Fruit fly (Drosophila melanogaster) whole organism, embryonic: Measurements from ENCODE around the gene Neu2.

Source experiments
- CG10209 ChIP-seq: fragments of 200-800 bp; sonication (Bioruptor generic); optimal IDR thresholded peaks from 3 replicates; lab custom pipeline; 2017; ENCODE audit warnings: missing biosample characterization, mild to moderate bottlenecking, missing genetic modification characterization, missing genetic modification reagents
- CG10366 ChIP-seq: fragments of 200-800 bp; sonication (Bioruptor generic); IDR thresholded peaks from 2 replicates; pipeline ENCODE4 v1.3.6; 2022; ENCODE audit warnings: missing biosample characterization, missing genetic modification characterization
- CG11695 ChIP-seq: fragments of 200-800 bp; sonication (Bioruptor generic); IDR thresholded peaks from 3 replicates; pipeline ENCODE4 v1.3.6; 2022; ENCODE audit warnings: missing biosample characterization, missing genetic modification characterization
- CG12236 ChIP-seq: fragments of 200-800 bp; sonication (Bioruptor generic); optimal IDR thresholded peaks from 2 replicates; lab custom pipeline; 2016; ENCODE audit warnings: missing biosample characterization, missing genetic modification characterization
- CG15011 ChIP-seq: fragments of 200-800 bp; sonication (Bioruptor generic); optimal IDR thresholded peaks from 3 replicates; lab custom pipeline; 2018; ENCODE audit warnings: missing biosample characterization, mild to moderate bottlenecking, missing genetic modification characterization
- CG15269 ChIP-seq: fragments of 200-800 bp; sonication (Bioruptor generic); optimal IDR thresholded peaks from 2 replicates; lab custom pipeline; 2018; ENCODE audit warnings: missing biosample characterization, mild to moderate bottlenecking, missing genetic modification characterization, moderate library complexity
- CG16815 ChIP-seq: fragments of 200-800 bp; sonication (Bioruptor generic); optimal IDR thresholded peaks from 3 replicates; lab custom pipeline; 2017; ENCODE audit warnings: missing biosample characterization, mild to moderate bottlenecking, missing genetic modification characterization
- CG17328 ChIP-seq: fragments of 200-800 bp; sonication (Bioruptor generic); IDR thresholded peaks from 2 replicates; pipeline ENCODE4 v1.3.6; 2022; ENCODE audit warnings: missing biosample characterization, missing genetic modification characterization
- CG17359 ChIP-seq: fragments of 200-800 bp; sonication (Bioruptor generic); optimal IDR thresholded peaks from 3 replicates; lab custom pipeline; 2018; ENCODE audit warnings: missing biosample characterization, mild to moderate bottlenecking, missing genetic modification characterization, moderate library complexity
- CG17829 ChIP-seq: fragments of 200-800 bp; optimal IDR thresholded peaks from 2 replicates; lab custom pipeline; 2019; ENCODE audit warnings: missing biosample characterization, mild to moderate bottlenecking, missing genetic modification characterization, moderate library complexity
- CG2875 ChIP-seq: fragments of 200-800 bp; sonication (Bioruptor generic); optimal IDR thresholded peaks from 2 replicates; lab custom pipeline; 2017; ENCODE audit warnings: missing biosample characterization, mild to moderate bottlenecking, missing genetic modification characterization, missing genetic modification reagents
- CG31441 ChIP-seq: fragments of 200-800 bp; sonication (Bioruptor generic); IDR thresholded peaks from 2 replicates; pipeline ENCODE4 v1.3.6; 2022; ENCODE audit warnings: missing biosample characterization, missing genetic modification characterization
- CG3847 ChIP-seq: fragments of 200-800 bp; sonication (Bioruptor generic); IDR thresholded peaks from 2 replicates; pipeline ENCODE4 v1.3.6; 2022; ENCODE audit warnings: missing biosample characterization, missing genetic modification characterization
- CG4360 ChIP-seq: fragments of 200-800 bp; sonication (Bioruptor generic); IDR thresholded peaks from 2 replicates; pipeline ENCODE4 v1.3.6; 2022; ENCODE audit warnings: missing biosample characterization, missing genetic modification characterization
- CG6689 ChIP-seq: fragments of 200-800 bp; sonication (Bioruptor generic); IDR thresholded peaks from 2 replicates; pipeline ENCODE4 v1.3.6; 2022; ENCODE audit warnings: missing biosample characterization, missing genetic modification characterization
- CG9797 ChIP-seq: fragments of 200-800 bp; sonication (Bioruptor generic); optimal IDR thresholded peaks from 3 replicates; lab custom pipeline; 2018; ENCODE audit warnings: missing biosample characterization, mild to moderate bottlenecking, missing genetic modification characterization
- Chrac-16 ChIP-seq: fragments of 200-800 bp; sonication (Bioruptor generic); optimal IDR thresholded peaks from 3 replicates; lab custom pipeline; 2016; ENCODE audit warnings: missing biosample characterization, missing genetic modification characterization
- CkIIα-i1 ChIP-seq: fragments of 200-800 bp; sonication (Bioruptor generic); IDR thresholded peaks from 2 replicates; pipeline ENCODE4 v1.3.6; 2022; ENCODE audit warnings: missing biosample characterization, missing genetic modification characterization
- D ChIP-seq, 2 experiments: fragments of 200-800 bp in 1 of 2; fragments of >200 bp in 1 of 2; sonication (Bioruptor generic) in 1 of 2; optimal IDR thresholded peaks; 2 replicates in 1 of 2; 3 replicates in 1 of 2; lab custom pipeline; 2017; ENCODE audit warnings: mild to moderate bottlenecking in 1 of 2, missing biosample characterization in 1 of 2, missing genetic modification characterization in 1 of 2, missing genetic modification reagents in 1 of 2
- Drgx ChIP-seq: fragments of 200-800 bp; sonication (Bioruptor generic); IDR thresholded peaks from 2 replicates; pipeline ENCODE4 v1.3.6; 2022; ENCODE audit warnings: missing biosample characterization, missing genetic modification characterization
- E2f1 ChIP-seq: fragments of 200-800 bp; sonication (Bioruptor generic); IDR thresholded peaks from 2 replicates; pipeline ENCODE4 v1.3.6; 2022; ENCODE audit warnings: missing biosample characterization, missing genetic modification characterization
- Ets97D ChIP-seq: fragments of 200-800 bp; sonication (Bioruptor generic); optimal IDR thresholded peaks from 3 replicates; lab custom pipeline; 2016; ENCODE audit warnings: missing biosample characterization, missing genetic modification characterization
- HLH3B ChIP-seq: fragments of 200-800 bp; sonication (Bioruptor generic); IDR thresholded peaks from 2 replicates; pipeline ENCODE4 v1.3.6; 2022; ENCODE audit warnings: missing biosample characterization, missing genetic modification characterization
- Hr78 ChIP-seq, 2 experiments: fragments of 200-800 bp in 1 of 2; fragments of >200 bp in 1 of 2; sonication (Bioruptor generic) in 1 of 2; optimal IDR thresholded peaks; 2 replicates each; lab custom pipeline; 2017 to 2019; ENCODE audit warnings: missing biosample characterization in 2 of 2, missing genetic modification characterization in 2 of 2, mild to moderate bottlenecking in 1 of 2, moderate library complexity in 1 of 2
- Kr ChIP-seq: fragments of 200-800 bp; sonication (Bioruptor generic); optimal IDR thresholded peaks from 2 replicates; lab custom pipeline; 2017; ENCODE audit warnings: missing biosample characterization, mild to moderate bottlenecking, missing genetic modification characterization
- MBD-R2 ChIP-seq: fragments of 200-800 bp; sonication (Bioruptor generic); IDR thresholded peaks from 2 replicates; pipeline ENCODE4 v1.3.6; 2022; ENCODE audit warnings: missing biosample characterization, missing genetic modification characterization
- MTF-1 ChIP-seq: fragments of 200-800 bp; sonication (Bioruptor generic); optimal IDR thresholded peaks from 2 replicates; lab custom pipeline; 2018; ENCODE audit warnings: missing biosample characterization, mild to moderate bottlenecking, missing genetic modification characterization, borderline replicate concordance
- Meics ChIP-seq: fragments of 200-800 bp; sonication (Bioruptor generic); optimal IDR thresholded peaks from 2 replicates; lab custom pipeline; 2017; ENCODE audit warnings: missing biosample characterization, mild to moderate bottlenecking, missing genetic modification characterization
- Mes4 ChIP-seq: fragments of 200-800 bp; sonication (Bioruptor generic); optimal IDR thresholded peaks from 2 replicates; lab custom pipeline; 2016; ENCODE audit warnings: missing biosample characterization, missing genetic modification characterization
- Mrtf ChIP-seq: fragments of 200-800 bp; sonication (Bioruptor generic); IDR thresholded peaks from 3 replicates; pipeline ENCODE4 v1.3.6; 2022; ENCODE audit warnings: missing biosample characterization, missing genetic modification characterization
- Oli ChIP-seq: fragments of 200-800 bp; sonication (Bioruptor generic); optimal IDR thresholded peaks from 2 replicates; lab custom pipeline; 2018; ENCODE audit warnings: missing biosample characterization, mild to moderate bottlenecking, missing genetic modification characterization, moderate library complexity
- Sox100B ChIP-seq: fragments of 200-800 bp; sonication (Bioruptor generic); optimal IDR thresholded peaks from 3 replicates; lab custom pipeline; 2018; ENCODE audit warnings: missing biosample characterization, mild to moderate bottlenecking, missing genetic modification characterization
- Stat92E ChIP-seq, 3 experiments: fragments of >200 bp in 2 of 3; fragments of 200-800 bp in 1 of 3; sonication (Bioruptor generic) in 1 of 3; optimal IDR thresholded peaks; 2 replicates each; lab custom pipeline; 2017 to 2019; ENCODE audit warnings: missing biosample characterization in 3 of 3, missing genetic modification characterization in 3 of 3, mild to moderate bottlenecking in 1 of 3, moderate library complexity in 1 of 3
- TFAM ChIP-seq: fragments of 200-800 bp; sonication (Bioruptor generic); optimal IDR thresholded peaks from 2 replicates; lab custom pipeline; 2017; ENCODE audit warnings: missing biosample characterization, missing genetic modification characterization, inconsistent platforms
- ci ChIP-seq: fragments of 200-800 bp; sonication (Bioruptor generic); IDR thresholded peaks from 3 replicates; pipeline ENCODE4 v1.3.6; 2022; ENCODE audit warnings: missing biosample characterization, missing genetic modification characterization
- grn ChIP-seq: fragments of 200-800 bp; sonication (Bioruptor generic); optimal IDR thresholded peaks from 3 replicates; lab custom pipeline; 2017; ENCODE audit warnings: missing biosample characterization, missing genetic modification characterization
- her ChIP-seq: fragments of 200-800 bp; sonication (Bioruptor generic); optimal IDR thresholded peaks from 2 replicates; lab custom pipeline; 2016; ENCODE audit warnings: missing biosample characterization, missing genetic modification characterization
- jigr1 ChIP-seq: fragments of 200-800 bp; sonication (Bioruptor generic); IDR thresholded peaks from 3 replicates; pipeline ENCODE4 v1.3.6; 2022; ENCODE audit warnings: missing biosample characterization, missing genetic modification characterization
- ken ChIP-seq: fragments of 200-800 bp; sonication (Bioruptor generic); IDR thresholded peaks from 3 replicates; pipeline ENCODE4 v1.3.6; 2022; ENCODE audit warnings: missing biosample characterization, missing genetic modification characterization
- klu ChIP-seq: fragments of 200-800 bp; sonication (Bioruptor generic); IDR thresholded peaks from 2 replicates; pipeline ENCODE4 v1.3.6; 2022; ENCODE audit warnings: missing biosample characterization, missing genetic modification characterization
- odd ChIP-seq: fragments of 200-800 bp; sonication (Bioruptor generic); optimal IDR thresholded peaks from 2 replicates; lab custom pipeline; 2017; ENCODE audit warnings: missing biosample characterization, mild to moderate bottlenecking, missing genetic modification characterization
- prd ChIP-seq, 3 experiments: fragments of >200 bp in 2 of 3; fragments of 200-800 bp in 1 of 3; sonication (Bioruptor generic) in 1 of 3; optimal IDR thresholded peaks in 2 of 3; IDR thresholded peaks in 1 of 3; 2 replicates in 2 of 3; 3 replicates in 1 of 3; pipeline versions ENCODE4 v1.3.6 to Lab custom; 2017 to 2022; ENCODE audit warnings: missing biosample characterization in 1 of 3, missing genetic modification characterization in 1 of 3
- pzg ChIP-seq: fragments of 200-800 bp; sonication (Bioruptor generic); optimal IDR thresholded peaks from 3 replicates; lab custom pipeline; 2018; ENCODE audit warnings: missing biosample characterization, mild to moderate bottlenecking, missing genetic modification characterization, moderate library complexity
- tap ChIP-seq: fragments of 200-800 bp; optimal IDR thresholded peaks from 3 replicates; lab custom pipeline; 2019; ENCODE audit warnings: missing biosample characterization, mild to moderate bottlenecking, missing genetic modification characterization, moderate library complexity
- tgo ChIP-seq: fragments of 200-800 bp; sonication (Bioruptor generic); IDR thresholded peaks from 3 replicates; pipeline ENCODE4 v1.3.6; 2022; ENCODE audit warnings: missing biosample characterization, missing genetic modification characterization
- tio ChIP-seq: fragments of 200-800 bp; sonication (Bioruptor generic); optimal IDR thresholded peaks from 2 replicates; lab custom pipeline; 2017; ENCODE audit warnings: missing biosample characterization, missing genetic modification characterization, inconsistent platforms
- tna ChIP-seq: fragments of 200-800 bp; sonication (Bioruptor generic); IDR thresholded peaks from 2 replicates; pipeline ENCODE4 v1.3.6; 2022; ENCODE audit warnings: missing biosample characterization, missing genetic modification characterization; ENCODE audit not compliant: partially characterized antibody
- trh ChIP-seq: fragments of 200-800 bp; sonication (Bioruptor generic); optimal IDR thresholded peaks from 2 replicates; lab custom pipeline; 2016; ENCODE audit warnings: missing biosample characterization, missing genetic modification characterization
- twi ChIP-seq: fragments of 200-800 bp; optimal IDR thresholded peaks from 2 replicates; lab custom pipeline; 2019; ENCODE audit warnings: missing biosample characterization, mild to moderate bottlenecking, missing genetic modification characterization, moderate library complexity
- zen ChIP-seq: fragments of 200-800 bp; sonication (Bioruptor generic); optimal IDR thresholded peaks from 3 replicates; lab custom pipeline; 2018; ENCODE audit warnings: missing biosample characterization, mild to moderate bottlenecking, missing genetic modification characterization, moderate library complexity

Gene Neu2

dm6 chr3L:21464240-21464639 is 26.1 kb downstream of the Neu2 start (continued):
- TF ChIP-seq CG31441 (GFP tag; lab: Robert Waterston, UW) (peak; percentile 88), TFAM (GFP tag; lab: Kevin White, UChicago) (peak; percentile 75), CG12236 (peak; percentile 64), trh (GFP tag; lab: Kevin White, UChicago) (peak; percentile 47), CG10366 (GFP tag; lab: Robert Waterston, UW) (no peak), her (GFP tag; lab: Kevin White, UChicago) (no peak), E2f1 (GFP tag; lab: Robert Waterston, UW) (peak; percentile 35; the same call in 1 of the 2 replicates), CG16815 (peak; percentile 59), Mrtf (no peak), pzg (no peak), Stat92E (GFP tag; optimal IDR thresholded peaks at IDR 0.05; lab: Kevin White, UChicago) (no peak), CG3847 (GFP tag; lab: Robert Waterston, UW) (no peak), Sox100B (GFP tag; lab: Kevin White, UChicago) (peak; percentile 66), prd (optimal IDR thresholded peaks at IDR 0.05; lab: Kevin White, UChicago) (no peak), prd (GFP tag; IDR thresholded peaks at IDR 0.05; lab: Robert Waterston, UW) (peak; percentile 70), tgo (GFP tag; lab: Robert Waterston, UW) (no peak), Hr78 (GFP tag; optimal IDR thresholded peaks at IDR 0.05; lab: Kevin White, UChicago) (peak in 1 of 2 experiments; percentile 61), CG17829 (tag; lab: Kevin White, UChicago) (peak; percentile 89)

DNA sequence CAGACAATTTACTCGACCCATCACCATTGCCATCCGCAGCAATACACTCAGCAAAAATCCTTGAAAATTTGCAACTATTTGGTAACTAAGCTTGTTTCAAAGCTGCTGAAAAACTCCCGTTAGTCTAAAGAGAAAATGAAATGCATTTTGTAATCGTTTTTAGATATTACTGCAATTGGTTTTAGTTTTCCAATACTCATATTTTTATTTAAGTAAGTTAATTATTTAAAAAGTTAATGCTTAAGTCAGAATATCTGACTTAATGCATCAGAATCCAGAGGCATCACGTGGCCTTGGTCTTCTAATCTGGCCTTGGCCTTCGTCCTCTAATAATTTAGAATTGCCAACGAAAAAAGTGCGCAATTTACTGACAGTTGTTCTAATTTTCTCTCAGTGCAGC is 27.5 kb downstream of the Neu2 start:
- TF ChIP-seq tna (GFP tag; lab: Robert Waterston, UW): no peak
- no peak for TF ChIP-seq klu (GFP tag; lab: Robert Waterston, UW)
- TF ChIP-seq Chrac-16 (GFP tag; lab: Kevin White, UChicago): no peak
- TF ChIP-seq ci (GFP tag; lab: Robert Waterston, UW): no peak
- TF ChIP-seq CG17359: no peak
- no peak for TF ChIP-seq CG10209
- TF ChIP-seq CG2875: no peak
- TF ChIP-seq CG15011 (GFP tag; lab: Kevin White, UChicago): no peak
- TF ChIP-seq MTF-1: no peak
- peak; percentile 15 for TF ChIP-seq zen (tag; lab: Kevin White, UChicago)
- TF ChIP-seq Mes4: no peak
- peak; percentile 23 for TF ChIP-seq tio (GFP tag; lab: Kevin White, UChicago)
- no peak for TF ChIP-seq twi (tag; lab: Kevin White, UChicago)
- TF ChIP-seq D (optimal IDR thresholded peaks at IDR 0.05; lab: Kevin White, UChicago): no peak
- peak; percentile 59 for TF ChIP-seq D (GFP tag; optimal IDR thresholded peaks at IDR 0.05; lab: Kevin White, UChicago)
- TF ChIP-seq MBD-R2 (GFP tag; lab: Robert Waterston, UW): no peak
- no peak for TF ChIP-seq Meics (GFP tag; lab: Kevin White, UChicago)
- no peak for TF ChIP-seq Kr (GFP tag; lab: Kevin White, UChicago)
- TF ChIP-seq CkIIα-i1 (GFP tag; lab: Robert Waterston, UW): no peak
- peak; percentile 33 for TF ChIP-seq Oli (tag; lab: Kevin White, UChicago)
- no peak for TF ChIP-seq CG11695 (GFP tag; lab: Robert Waterston, UW)
- TF ChIP-seq HLH3B (GFP tag; lab: Robert Waterston, UW): no peak
- TF ChIP-seq jigr1 (GFP tag; lab: Robert Waterston, UW): no peak
- TF ChIP-seq Ets97D (GFP tag; lab: Kevin White, UChicago): no peak
- TF ChIP-seq grn (GFP tag; lab: Kevin White, UChicago): no peak
- TF ChIP-seq Drgx: no peak
- peak; percentile 15; the same call in 1 of the 2 replicates for TF ChIP-seq CG6689 (GFP tag; lab: Robert Waterston, UW)
- no peak for TF ChIP-seq CG9797
- TF ChIP-seq ken (GFP tag; lab: Robert Waterston, UW): no peak
- no peak for TF ChIP-seq CG15269 (tag; lab: Kevin White, UChicago)
- no peak for TF ChIP-seq tap (tag; lab: Kevin White, UChicago)
- no peak for TF ChIP-seq odd (GFP tag; lab: Kevin White, UChicago)
- no peak for TF ChIP-seq CG4360 (GFP tag; lab: Robert Waterston, UW)
- no peak for TF ChIP-seq CG17328 (GFP tag; lab: Robert Waterston, UW)
- TF ChIP-seq Hr78 (GFP tag; optimal IDR thresholded peaks at IDR 0.05; lab: Kevin White, UChicago): peak in 1 of 2 experiments; percentile 35
